Fruit fly (Drosophila melanogaster) whole organism, embryonic: ENCODE data around the gene Ttc26.

Experiments used
- Abd-B ChIP-seq: fragments of 200-800 bp; sonication (Bioruptor generic); optimal IDR thresholded peaks from 2 replicates; lab custom pipeline; 2018; ENCODE audit warnings: missing biosample characterization, mild to moderate bottlenecking, missing genetic modification characterization, moderate library complexity
- CG10366 ChIP-seq: fragments of 200-800 bp; sonication (Bioruptor generic); IDR thresholded peaks from 2 replicates; pipeline ENCODE4 v1.3.6; 2022; ENCODE audit warnings: missing biosample characterization, missing genetic modification characterization
- CG10431 ChIP-seq: fragments of 200-800 bp; sonication (Bioruptor generic); optimal IDR thresholded peaks from 3 replicates; lab custom pipeline; 2018; ENCODE audit warnings: missing biosample characterization, mild to moderate bottlenecking, missing genetic modification characterization
- CG11247 ChIP-seq: fragments of 200-800 bp; sonication (Bioruptor generic); IDR thresholded peaks from 2 replicates; pipeline ENCODE4 v1.3.6; 2022; ENCODE audit warnings: missing biosample characterization, missing genetic modification characterization
- CG11696 ChIP-seq: fragments of 200-800 bp; sonication (Bioruptor generic); IDR thresholded peaks from 2 replicates; pipeline ENCODE4 v1.3.6; 2022; ENCODE audit warnings: missing biosample characterization, missing genetic modification characterization
- CG12744 ChIP-seq: fragments of 200-800 bp; sonication (Bioruptor generic); optimal IDR thresholded peaks from 2 replicates; lab custom pipeline; 2016; ENCODE audit warnings: missing biosample characterization, missing genetic modification characterization
- CG13624 ChIP-seq: fragments of 200-800 bp; sonication (Bioruptor generic); optimal IDR thresholded peaks from 2 replicates; lab custom pipeline; 2016; ENCODE audit warnings: missing biosample characterization, missing genetic modification characterization
- CG13775 ChIP-seq: fragments of 200-800 bp; sonication (Bioruptor generic); optimal IDR thresholded peaks from 3 replicates; lab custom pipeline; 2017; ENCODE audit warnings: missing biosample characterization, mild to moderate bottlenecking, missing genetic modification characterization
- CG14441 ChIP-seq: fragments of 200-800 bp; sonication (Bioruptor generic); IDR thresholded peaks from 2 replicates; pipeline ENCODE4 v1.3.6; 2022; ENCODE audit warnings: missing biosample characterization, missing genetic modification characterization
- CG1647 ChIP-seq: fragments of 200-800 bp; sonication (Bioruptor generic); optimal IDR thresholded peaks from 3 replicates; lab custom pipeline; 2016; ENCODE audit warnings: missing biosample characterization, missing genetic modification characterization
- CG17328 ChIP-seq: fragments of 200-800 bp; sonication (Bioruptor generic); IDR thresholded peaks from 2 replicates; pipeline ENCODE4 v1.3.6; 2022; ENCODE audit warnings: missing biosample characterization, missing genetic modification characterization
- CG1792 ChIP-seq: fragments of 200-800 bp; sonication (Bioruptor generic); optimal IDR thresholded peaks from 2 replicates; lab custom pipeline; 2016; ENCODE audit warnings: missing biosample characterization, missing genetic modification characterization
- CG2199 ChIP-seq: fragments of 200-800 bp; sonication (Bioruptor generic); IDR thresholded peaks from 3 replicates; pipeline ENCODE4 v1.3.6; 2022; ENCODE audit warnings: missing biosample characterization, missing genetic modification characterization
- CG30403 ChIP-seq: fragments of 200-800 bp; sonication (Bioruptor generic); optimal IDR thresholded peaks from 3 replicates; lab custom pipeline; 2016; ENCODE audit warnings: missing biosample characterization, missing genetic modification characterization
- CG31441 ChIP-seq: fragments of 200-800 bp; sonication (Bioruptor generic); IDR thresholded peaks from 2 replicates; pipeline ENCODE4 v1.3.6; 2022; ENCODE audit warnings: missing biosample characterization, missing genetic modification characterization
- CG6689 ChIP-seq: fragments of 200-800 bp; sonication (Bioruptor generic); IDR thresholded peaks from 2 replicates; pipeline ENCODE4 v1.3.6; 2022; ENCODE audit warnings: missing biosample characterization, missing genetic modification characterization
- CG7556 ChIP-seq: fragments of 200-800 bp; sonication (Bioruptor generic); optimal IDR thresholded peaks from 2 replicates; lab custom pipeline; 2017; ENCODE audit warnings: missing biosample characterization, mild to moderate bottlenecking, missing genetic modification characterization
- CG7745 ChIP-seq: fragments of 200-800 bp; sonication (Bioruptor generic); optimal IDR thresholded peaks from 2 replicates; lab custom pipeline; 2018; ENCODE audit warnings: missing biosample characterization, mild to moderate bottlenecking, missing genetic modification characterization, moderate library complexity
- CG7963 ChIP-seq: fragments of 200-800 bp; sonication (Bioruptor generic); IDR thresholded peaks from 3 replicates; pipeline ENCODE4 v1.3.6; 2022; ENCODE audit warnings: missing biosample characterization, missing genetic modification characterization; ENCODE audit not compliant: partially characterized antibody
- CG8281 ChIP-seq: fragments of 200-800 bp; sonication (Bioruptor generic); optimal IDR thresholded peaks from 2 replicates; lab custom pipeline; 2018; ENCODE audit warnings: missing biosample characterization, mild to moderate bottlenecking, missing genetic modification characterization, moderate library complexity
- CG8478 ChIP-seq: fragments of >200 bp; optimal IDR thresholded peaks from 2 replicates; lab custom pipeline; 2018
- CG9932 ChIP-seq: fragments of 200-800 bp; sonication (Bioruptor generic); IDR thresholded peaks from 2 replicates; pipeline ENCODE4 v1.3.6; 2022; ENCODE audit warnings: missing biosample characterization, missing genetic modification characterization
- Chrac-16 ChIP-seq: fragments of 200-800 bp; sonication (Bioruptor generic); optimal IDR thresholded peaks from 3 replicates; lab custom pipeline; 2016; ENCODE audit warnings: missing biosample characterization, missing genetic modification characterization
- Ets65A ChIP-seq: fragments of 200-800 bp; sonication (Bioruptor generic); peaks from one replicate; lab custom pipeline; 2016; ENCODE audit warnings: missing biosample characterization, missing genetic modification characterization
- HLH4C ChIP-seq: fragments of 200-800 bp; sonication (Bioruptor generic); IDR thresholded peaks from 3 replicates; pipeline ENCODE4 v1.3.6; 2022; ENCODE audit warnings: missing biosample characterization, missing genetic modification characterization; ENCODE audit not compliant: partially characterized antibody
- HLH54F ChIP-seq: fragments of 200-800 bp; sonication (Bioruptor generic); optimal IDR thresholded peaks from 3 replicates; lab custom pipeline; 2016; ENCODE audit warnings: missing biosample characterization, missing genetic modification characterization
- Hr39 ChIP-seq: fragments of >200 bp; optimal IDR thresholded peaks from 2 replicates; lab custom pipeline; 2017
- Oli ChIP-seq: fragments of 200-800 bp; sonication (Bioruptor generic); optimal IDR thresholded peaks from 2 replicates; lab custom pipeline; 2018; ENCODE audit warnings: missing biosample characterization, mild to moderate bottlenecking, missing genetic modification characterization, moderate library complexity
- Pdp1 ChIP-seq, 2 experiments: fragments of 200-800 bp; sonication (Bioruptor generic); optimal IDR thresholded peaks; 3 replicates each; lab custom pipeline; 2016; ENCODE audit warnings: missing biosample characterization in 2 of 2, missing genetic modification characterization in 2 of 2, mild to moderate bottlenecking in 1 of 2, moderate library complexity in 1 of 2
- Sox102F ChIP-seq: fragments of 200-800 bp; sonication (Bioruptor generic); optimal IDR thresholded peaks from 2 replicates; lab custom pipeline; 2018; ENCODE audit warnings: missing biosample characterization, mild to moderate bottlenecking, missing genetic modification characterization, moderate library complexity
- Sry-β ChIP-seq: fragments of 200-800 bp; sonication (Bioruptor generic); optimal IDR thresholded peaks from 2 replicates; lab custom pipeline; 2018; ENCODE audit warnings: missing biosample characterization, mild to moderate bottlenecking, missing genetic modification characterization, moderate library complexity
- TFAM ChIP-seq: fragments of 200-800 bp; sonication (Bioruptor generic); optimal IDR thresholded peaks from 2 replicates; lab custom pipeline; 2017; ENCODE audit warnings: missing biosample characterization, missing genetic modification characterization, inconsistent platforms
- Usf ChIP-seq: fragments of 200-800 bp; sonication (Bioruptor generic); optimal IDR thresholded peaks from 2 replicates; lab custom pipeline; 2017; ENCODE audit warnings: missing genotype, missing biosample characterization, missing genetic modification characterization
- ase ChIP-seq: fragments of 200-800 bp; sonication (Bioruptor generic); IDR thresholded peaks from 3 replicates; pipeline ENCODE4 v1.3.6; 2022; ENCODE audit warnings: missing biosample characterization, missing genetic modification characterization
- bcd ChIP-seq: fragments of 200-800 bp; sonication (Bioruptor generic); optimal IDR thresholded peaks from 2 replicates; lab custom pipeline; 2017; ENCODE audit warnings: missing biosample characterization, mild to moderate bottlenecking, missing genetic modification characterization
- bowl ChIP-seq: fragments of 200-800 bp; sonication (Bioruptor generic); IDR thresholded peaks from 2 replicates; pipeline ENCODE4 v1.3.6; 2022; ENCODE audit warnings: missing biosample characterization, missing genetic modification characterization
- btn ChIP-seq: fragments of 200-800 bp; sonication (Bioruptor generic); optimal IDR thresholded peaks from 2 replicates; lab custom pipeline; 2016; ENCODE audit warnings: missing biosample characterization, missing genetic modification characterization
- cato ChIP-seq: fragments of 200-800 bp; sonication (Bioruptor generic); optimal IDR thresholded peaks from 2 replicates; lab custom pipeline; 2016; ENCODE audit warnings: missing biosample characterization, missing genetic modification characterization, borderline replicate concordance
- dysf ChIP-seq: fragments of 200-800 bp; sonication (Bioruptor generic); IDR thresholded peaks from 3 replicates; pipeline ENCODE4 v1.3.6; 2022; ENCODE audit warnings: missing biosample characterization, missing genetic modification characterization
- fd102C ChIP-seq: fragments of 200-800 bp; sonication (Bioruptor generic); optimal IDR thresholded peaks from 2 replicates; lab custom pipeline; 2018; ENCODE audit warnings: missing biosample characterization, mild to moderate bottlenecking, missing genetic modification characterization, moderate library complexity
- gsb-n ChIP-seq: fragments of 200-800 bp; sonication (Bioruptor generic); optimal IDR thresholded peaks from 3 replicates; lab custom pipeline; 2018; ENCODE audit warnings: missing biosample characterization, mild to moderate bottlenecking, missing genetic modification characterization
- ken ChIP-seq: fragments of 200-800 bp; sonication (Bioruptor generic); IDR thresholded peaks from 3 replicates; pipeline ENCODE4 v1.3.6; 2022; ENCODE audit warnings: missing biosample characterization, missing genetic modification characterization
- nau ChIP-seq: fragments of 200-800 bp; sonication (Bioruptor generic); optimal IDR thresholded peaks from 3 replicates; lab custom pipeline; 2017; ENCODE audit warnings: missing biosample characterization, mild to moderate bottlenecking, missing genetic modification characterization, missing genetic modification reagents
- odd ChIP-seq: fragments of 200-800 bp; sonication (Bioruptor generic); optimal IDR thresholded peaks from 2 replicates; lab custom pipeline; 2017; ENCODE audit warnings: missing biosample characterization, mild to moderate bottlenecking, missing genetic modification characterization
- pum ChIP-seq: fragments of 200-800 bp; sonication (Bioruptor generic); optimal IDR thresholded peaks from 2 replicates; lab custom pipeline; 2016; ENCODE audit warnings: missing biosample characterization, missing genetic modification characterization
- sens-2 ChIP-seq: fragments of 200-800 bp; sonication (Bioruptor generic); IDR thresholded peaks from 2 replicates; pipeline ENCODE4 v1.3.6; 2022; ENCODE audit warnings: missing biosample characterization, missing genetic modification characterization
- ssp ChIP-seq: fragments of 200-800 bp; sonication (Bioruptor generic); IDR thresholded peaks from 2 replicates; pipeline ENCODE4 v1.3.6; 2022; ENCODE audit warnings: missing biosample characterization, missing genetic modification characterization
- stc ChIP-seq: fragments of 200-800 bp; sonication (Bioruptor generic); IDR thresholded peaks from 2 replicates; pipeline ENCODE4 v1.3.6; 2022; ENCODE audit warnings: missing biosample characterization, missing genetic modification characterization
- sug ChIP-seq: fragments of 200-800 bp; optimal IDR thresholded peaks from 2 replicates; lab custom pipeline; 2019; ENCODE audit warnings: missing biosample characterization, mild to moderate bottlenecking, missing genetic modification characterization, moderate library complexity
- tin ChIP-seq: fragments of 200-800 bp; sonication (Bioruptor generic); optimal IDR thresholded peaks from 3 replicates; lab custom pipeline; 2016; ENCODE audit warnings: missing biosample characterization, missing genetic modification characterization
- tio ChIP-seq: fragments of 200-800 bp; sonication (Bioruptor generic); optimal IDR thresholded peaks from 2 replicates; lab custom pipeline; 2017; ENCODE audit warnings: missing biosample characterization, missing genetic modification characterization, inconsistent platforms
- zen ChIP-seq: fragments of 200-800 bp; sonication (Bioruptor generic); optimal IDR thresholded peaks from 3 replicates; lab custom pipeline; 2018; ENCODE audit warnings: missing biosample characterization, mild to moderate bottlenecking, missing genetic modification characterization, moderate library complexity

Gene Ttc26

DNA sequence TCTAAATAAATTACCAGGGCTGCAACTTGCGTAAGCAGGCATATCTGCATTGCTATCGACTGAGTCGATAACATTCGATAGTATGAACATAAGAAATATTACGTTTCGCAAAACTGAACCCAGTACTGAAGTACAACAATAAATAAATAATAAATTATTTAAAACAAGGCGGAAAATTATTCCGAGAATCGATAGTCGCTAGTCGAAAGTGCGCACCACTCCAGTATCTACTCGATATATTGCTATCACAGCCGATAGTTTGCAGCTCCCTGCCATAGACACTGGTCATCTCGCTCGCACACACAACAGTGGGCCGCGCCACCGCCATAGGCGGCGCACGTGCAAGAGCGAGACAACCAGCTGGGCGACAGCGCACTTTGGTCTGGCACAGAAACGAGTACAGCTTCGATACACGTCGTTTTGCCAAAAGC, 19.2 kb downstream of the Ttc26 start, which contains the start of gene nsl1 (continued):
- TF ChIP-seq CG1647: no peak
- TF ChIP-seq ssp (GFP tag; lab: Robert Waterston, UW): no peak
- peak; percentile 43 for TF ChIP-seq CG30403 (GFP tag; lab: Kevin White, UChicago)
- TF ChIP-seq CG13624 (GFP tag; lab: Kevin White, UChicago): peak; percentile 40
- TF ChIP-seq CG8281 (tag; lab: Kevin White, UChicago): no peak
- 0 out of 3 replicates have a peak, but pooled peaks have one; percentile 44 for TF ChIP-seq CG2199 (GFP tag; lab: Robert Waterston, UW)
- peak; percentile 29; the same call in 1 of the 2 replicates for TF ChIP-seq CG10366 (GFP tag; lab: Robert Waterston, UW)
- peak; percentile 21 for TF ChIP-seq Sry-β
- TF ChIP-seq odd (GFP tag; lab: Kevin White, UChicago): no peak
- TF ChIP-seq CG12744: no peak
- peak; percentile 22 for TF ChIP-seq fd102C (GFP tag; lab: Kevin White, UChicago)
- 0 out of 2 replicates have a peak, but pooled peaks have one; percentile 31 for TF ChIP-seq CG31441 (GFP tag; lab: Robert Waterston, UW)
- TF ChIP-seq Oli (tag; lab: Kevin White, UChicago): no peak
- no peak for TF ChIP-seq Ets65A
- TF ChIP-seq Chrac-16: peak; percentile 44
- no peak for TF ChIP-seq pum
- 0 out of 2 replicates have a peak, but pooled peaks have one; percentile 24 for TF ChIP-seq CG14441 (GFP tag; lab: Robert Waterston, UW)
- peak; percentile 96 for TF ChIP-seq HLH4C
- 0 out of 3 replicates have a peak, but pooled peaks have one; percentile 8 for TF ChIP-seq dysf
- no peak for TF ChIP-seq gsb-n (tag; lab: Kevin White, UChicago)
- TF ChIP-seq btn (GFP tag; lab: Kevin White, UChicago): no peak
- TF ChIP-seq nau (GFP tag; lab: Kevin White, UChicago): no peak
- TF ChIP-seq TFAM (GFP tag; lab: Kevin White, UChicago): no peak
- TF ChIP-seq CG9932 (GFP tag; lab: Robert Waterston, UW): peak; percentile 61
- TF ChIP-seq CG11247 (GFP tag; lab: Robert Waterston, UW): no peak
- peak; percentile 89 for TF ChIP-seq CG8478 (lab: Kevin White, UChicago)
- no peak for TF ChIP-seq HLH54F (GFP tag; lab: Kevin White, UChicago)
- peak; percentile 61 for TF ChIP-seq sug (tag; lab: Kevin White, UChicago)
- no peak for TF ChIP-seq Hr39 (lab: Kevin White, UChicago)
- TF ChIP-seq Sox102F (GFP tag; lab: Kevin White, UChicago): no peak
- TF ChIP-seq sens-2 (GFP tag; lab: Robert Waterston, UW): no peak
- TF ChIP-seq ase (GFP tag; lab: Robert Waterston, UW): 0 out of 3 replicates have a peak, but pooled peaks have one; percentile 25
- TF ChIP-seq CG7745: no peak
- no peak for TF ChIP-seq bowl
- peak; percentile 34 for TF ChIP-seq tin (GFP tag; lab: Kevin White, UChicago)
- peak; percentile 33 for TF ChIP-seq CG13775 (GFP tag; lab: Kevin White, UChicago)
- peak; percentile 1 for TF ChIP-seq Abd-B (GFP tag; lab: Kevin White, UChicago)
- peak; percentile 48 for TF ChIP-seq bcd
- TF ChIP-seq CG17328: peak; percentile 47; the same call in 1 of the 2 replicates
- TF ChIP-seq CG1792: no peak
- peak in 1 of 2 experiments; percentile 66 for TF ChIP-seq Pdp1 (GFP tag; optimal IDR thresholded peaks at IDR 0.05; lab: Kevin White, UChicago)
- no peak for TF ChIP-seq cato (GFP tag; lab: Kevin White, UChicago)
- no peak for TF ChIP-seq tio (GFP tag; lab: Kevin White, UChicago)
- TF ChIP-seq CG6689 (GFP tag; lab: Robert Waterston, UW): peak; percentile 47; the same call in 1 of the 2 replicates
- no peak for TF ChIP-seq stc
- TF ChIP-seq ken: no peak
- TF ChIP-seq Usf: no peak
- TF ChIP-seq CG7963 (GFP tag; lab: Robert Waterston, UW): peak; percentile 94
- TF ChIP-seq CG11696 (GFP tag; lab: Robert Waterston, UW): no peak
- peak; percentile 72 for TF ChIP-seq zen (tag; lab: Kevin White, UChicago)
- no peak for TF ChIP-seq CG10431
- no peak for TF ChIP-seq CG7556 (GFP tag; lab: Kevin White, UChicago)
